Worm (Caenorhabditis elegans) whole organism, midembryonic: ENCODE measurements around the gene gld-3.

Experiments
- T22C8.4 ChIP-seq: fragments of 200-800 bp; sonication (Bioruptor generic); IDR thresholded peaks from 2 replicates; pipeline ENCODE4 v1.3.6; 2022; ENCODE audit warnings: missing genetic modification characterization, missing compliant biosample characterization
- tab-1 ChIP-seq: fragments of 200-800 bp; sonication (Bioruptor generic); IDR thresholded peaks from 2 replicates; pipeline ENCODE4 v1.3.6; 2022; ENCODE audit warnings: missing genetic modification characterization, missing compliant biosample characterization
- ztf-23 ChIP-seq: fragments of 200-800 bp; sonication (Bioruptor generic); IDR thresholded peaks from 2 replicates; pipeline ENCODE4 v1.3.6; 2022; ENCODE audit warnings: missing genetic modification reagents, missing genetic modification characterization, missing compliant biosample characterization
- ztf-29 ChIP-seq: fragments of 200-800 bp; sonication (Bioruptor generic); IDR thresholded peaks from 2 replicates; pipeline ENCODE4 v1.3.6; 2022; ENCODE audit warnings: missing genetic modification reagents, missing genetic modification characterization, missing compliant biosample characterization

DNA sequence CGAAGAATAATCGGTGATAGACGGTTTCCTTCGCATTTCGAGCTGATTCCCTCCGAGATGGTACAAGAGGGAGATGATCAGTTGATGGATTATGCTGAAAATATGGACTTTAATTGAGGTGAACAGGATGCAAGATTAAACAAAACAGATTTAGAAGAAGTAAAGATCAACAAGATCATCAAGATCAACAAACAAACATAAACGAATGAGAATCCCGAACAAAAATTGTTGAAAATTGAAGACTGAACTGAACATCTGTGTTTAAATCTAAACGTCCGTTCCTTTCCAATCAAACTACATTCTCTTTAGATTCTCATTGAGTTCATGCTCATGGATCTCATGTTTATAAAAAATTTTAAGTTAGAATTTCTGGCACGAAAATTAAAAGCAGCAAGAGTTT, 42.4 kb downstream of the gld-3 start, which contains the start of gene glc-4:
- no peak for TF ChIP-seq ztf-29
- no peak for TF ChIP-seq ztf-23
- no peak for TF ChIP-seq T22C8.4 (GFP tag; lab: Robert Waterston, UW)
- no peak for TF ChIP-seq tab-1
